Worm (Caenorhabditis elegans): ENCODE measurements around the gene clec-187.

Gene clec-187

DNA sequence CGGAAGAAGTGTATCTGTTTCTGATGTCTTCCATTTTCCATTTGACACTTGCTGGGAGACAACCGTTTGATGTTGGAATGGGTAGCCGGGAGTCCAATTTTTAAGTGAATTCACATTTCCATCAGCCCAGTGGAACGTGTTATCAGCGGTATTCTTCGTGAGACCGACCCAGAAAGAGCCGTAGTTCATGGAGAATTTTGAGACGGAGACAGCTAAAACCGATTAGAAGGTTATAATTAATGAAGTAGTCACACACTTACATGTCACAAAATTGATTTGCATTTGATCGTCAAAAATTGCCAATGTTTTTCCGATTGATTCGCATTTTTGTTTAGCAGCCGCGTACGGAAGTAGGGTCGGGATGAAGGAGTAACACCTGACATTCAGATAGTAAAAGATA, 1.9 kb downstream of the clec-187 start:
- TF ChIP-seq peb-1 (tag; optimal IDR thresholded peaks at IDR 0.05) (no peak), dmd-4 (tag; optimal IDR thresholded peaks at IDR 0.05) (no peak), fos-1 (tag; optimal IDR thresholded peaks at IDR 0.05) (no peak), ztf-4 (tag; optimal IDR thresholded peaks at IDR 0.05) (no peak), skn-1 (tag; optimal IDR thresholded peaks at IDR 0.05) (no peak), mdl-1 (tag; optimal IDR thresholded peaks at IDR 0.05) (no peak), nhr-11 (tag; optimal IDR thresholded peaks at IDR 0.05) (no peak), elt-1 (tag; optimal IDR thresholded peaks at IDR 0.05) (no peak), nhr-21 (tag; optimal IDR thresholded peaks at IDR 0.05) (no peak), gmeb-1 (tag; optimal IDR thresholded peaks at IDR 0.05) (no peak)

DNA sequence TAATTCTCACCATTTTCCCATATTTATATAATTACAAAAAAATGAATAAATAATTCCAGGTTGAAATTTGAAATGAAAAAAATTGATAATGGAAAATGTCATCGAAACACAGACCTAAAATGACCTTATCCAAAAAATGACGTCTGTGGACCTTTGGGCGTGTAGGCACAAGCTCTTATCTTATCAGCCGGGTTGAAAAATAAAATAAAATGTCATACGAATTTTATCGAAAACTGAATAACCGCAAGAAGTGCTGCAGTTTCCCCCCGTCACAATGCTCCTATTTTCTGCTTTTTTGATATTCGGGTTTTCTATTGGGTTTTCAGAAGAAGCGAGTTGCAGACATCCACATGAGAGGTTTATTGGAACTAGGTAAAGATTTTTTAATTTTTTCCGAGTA, 5.4 kb downstream of the clec-187 start, which contains the start of gene clec-186:
Gene clec-186 (plus strand): TSS at position 226 of the 400 bp plus-strand sequence.
- no peak for TF ChIP-seq nhr-25 (tag; optimal IDR thresholded peaks at IDR 0.05)
- no peak for TF ChIP-seq alr-1 (tag; optimal IDR thresholded peaks at IDR 0.05)
- no peak for TF ChIP-seq Y55F3AM.14 (GFP tag; optimal IDR thresholded peaks at IDR 0.05)
- TF ChIP-seq F13H6.1 (tag; optimal IDR thresholded peaks at IDR 0.05), result no peak
- TF ChIP-seq sem-4 (tag; optimal IDR thresholded peaks at IDR 0.05), result no peak
- TF ChIP-seq gmeb-1 (tag; optimal IDR thresholded peaks at IDR 0.05), result no peak
- TF ChIP-seq egl-27 (tag; optimal IDR thresholded peaks at IDR 0.05), result no peak
- TF ChIP-seq nhr-6 (tag; optimal IDR thresholded peaks at IDR 0.05), result no peak
- no peak for TF ChIP-seq zag-1 (tag; optimal IDR thresholded peaks at IDR 0.05)
- TF ChIP-seq ama-1 (optimal IDR thresholded peaks at IDR 0.05), result no peak
- TF ChIP-seq skn-1 (tag; optimal IDR thresholded peaks at IDR 0.05), result no peak
- TF ChIP-seq nhr-237 (tag; optimal IDR thresholded peaks at IDR 0.05), result no peak
- TF ChIP-seq sma-9 (GFP tag; optimal IDR thresholded peaks at IDR 0.05), result peak; percentile 54
- no peak for TF ChIP-seq sma-9 (tag; optimal IDR thresholded peaks at IDR 0.05)
- TF ChIP-seq fos-1 (tag; optimal IDR thresholded peaks at IDR 0.05), result peak; percentile 91
- TF ChIP-seq crh-2 (tag; optimal IDR thresholded peaks at IDR 0.05), result peak; percentile 21
- no peak for TF ChIP-seq ZK546.5 (tag; optimal IDR thresholded peaks at IDR 0.05)
- no peak for TF ChIP-seq mab-5 (tag; optimal IDR thresholded peaks at IDR 0.05)
- no peak for TF ChIP-seq unc-55 (GFP tag; optimal IDR thresholded peaks at IDR 0.05)
- no peak for TF ChIP-seq blmp-1 (tag; optimal IDR thresholded peaks at IDR 0.05; ENCODE audit: insufficient read depth)
- TF ChIP-seq nhr-129 (tag; optimal IDR thresholded peaks at IDR 0.05), result no peak
- TF ChIP-seq peb-1 (tag; optimal IDR thresholded peaks at IDR 0.05), result no peak
- TF ChIP-seq lsy-2 (tag; optimal IDR thresholded peaks at IDR 0.05), result no peak
- no peak for TF ChIP-seq elt-3 (tag; optimal IDR thresholded peaks at IDR 0.05)

DNA sequence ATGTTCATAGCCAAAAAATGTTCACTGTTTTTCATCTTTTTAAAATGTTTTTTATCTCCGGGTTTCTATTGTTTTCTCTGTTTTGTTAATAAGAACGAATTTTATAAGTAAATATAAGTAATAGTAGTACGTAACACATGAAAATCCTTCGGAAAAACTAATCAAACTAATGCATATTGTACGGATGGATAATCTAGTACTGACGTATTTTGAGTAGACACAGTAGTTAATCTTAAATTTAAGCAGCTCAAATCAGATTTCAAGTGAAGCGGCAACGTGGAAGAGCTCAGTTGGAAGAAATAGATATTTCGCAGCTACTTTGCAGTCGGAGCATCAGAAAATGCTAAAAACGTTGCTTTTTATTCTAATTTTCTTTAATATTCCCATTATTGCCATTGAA, 11.5 kb downstream of the clec-187 start, which contains the start of gene gcy-18:
Gene gcy-18 (plus strand): TSS at position 301 of the 400 bp plus-strand sequence.
- TF ChIP-seq unc-62 (GFP tag; optimal IDR thresholded peaks at IDR 0.05) (no peak), lin-11 (tag; optimal IDR thresholded peaks at IDR 0.05) (no peak), ztf-4 (tag; optimal IDR thresholded peaks at IDR 0.05) (no peak), nhr-77 (tag; optimal IDR thresholded peaks at IDR 0.05) (no peak), nhr-129 (tag; optimal IDR thresholded peaks at IDR 0.05) (no peak), nhr-10 (tag; optimal IDR thresholded peaks at IDR 0.05) (no peak), ztf-1 (GFP tag; conservative IDR thresholded peaks at IDR 0.05) (no peak), fos-1 (tag; optimal IDR thresholded peaks at IDR 0.05) (no peak), F13H6.1 (tag; optimal IDR thresholded peaks at IDR 0.05) (no peak), gmeb-1 (tag; optimal IDR thresholded peaks at IDR 0.05) (no peak), nhr-12 (tag; optimal IDR thresholded peaks at IDR 0.05) (no peak), alr-1 (tag; optimal IDR thresholded peaks at IDR 0.05) (no peak)

DNA sequence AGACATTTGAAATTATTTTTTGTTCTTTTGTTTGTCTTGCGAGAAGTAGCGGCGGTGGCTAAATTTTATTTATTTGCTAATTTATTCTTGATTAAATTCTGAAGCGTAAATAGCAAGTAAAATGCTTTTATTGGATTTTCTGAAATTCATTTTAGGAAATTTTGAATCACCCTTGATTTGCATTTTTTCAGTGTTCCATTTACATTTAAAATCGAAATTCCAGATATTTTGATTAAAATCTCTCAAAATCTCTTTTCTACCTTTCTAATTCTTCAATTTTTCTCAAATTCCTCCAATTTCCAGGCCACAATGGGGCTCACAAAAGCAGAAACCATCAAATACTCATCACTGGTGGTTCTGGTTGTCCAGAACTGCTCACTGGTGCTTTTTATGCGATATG, 16.0 kb downstream of the clec-187 start, which contains the start of gene nstp-5:
Gene nstp-5 (plus strand): TSS at position 301 of the 400 bp plus-strand sequence.
- no peak for TF ChIP-seq nhr-25 (tag; optimal IDR thresholded peaks at IDR 0.05)
- no peak for TF ChIP-seq skn-1 (tag; optimal IDR thresholded peaks at IDR 0.05)
- TF ChIP-seq ceh-82 (tag; optimal IDR thresholded peaks at IDR 0.05), result no peak
- TF ChIP-seq ama-1 (optimal IDR thresholded peaks at IDR 0.05), result no peak
- TF ChIP-seq nhr-77 (tag; optimal IDR thresholded peaks at IDR 0.05), result no peak
- no peak for TF ChIP-seq nhr-23 (tag; optimal IDR thresholded peaks at IDR 0.05)
- no peak for TF ChIP-seq nhr-10 (tag; optimal IDR thresholded peaks at IDR 0.05)
- no peak for TF ChIP-seq elt-3 (tag; optimal IDR thresholded peaks at IDR 0.05)
- TF ChIP-seq blmp-1 (tag; optimal IDR thresholded peaks at IDR 0.05; ENCODE audit: insufficient read depth), result no peak
- no peak for TF ChIP-seq alr-1 (tag; optimal IDR thresholded peaks at IDR 0.05)
- TF ChIP-seq nhr-237 (tag; optimal IDR thresholded peaks at IDR 0.05), result no peak
- TF ChIP-seq sma-3 (GFP tag; optimal IDR thresholded peaks at IDR 0.05), result no peak
- TF ChIP-seq sma-9 (GFP tag; optimal IDR thresholded peaks at IDR 0.05), result no peak
- TF ChIP-seq sma-9 (tag; optimal IDR thresholded peaks at IDR 0.05), result no peak
